Worm (Caenorhabditis elegans): ENCODE measurements around the gene T21D9.2.

ce11 chrX:2051602-2052001 is 45.1 kb downstream of the T21D9.2 start, which contains the start of gene Y102A11A.1:
- TF ChIP-seq ama-1 (optimal IDR thresholded peaks at IDR 0.05) (no peak), dmd-6 (GFP tag; IDR thresholded peaks at IDR 0.05) (peak; percentile 16; the same call in 1 of the 2 replicates), nhr-76 (tag; optimal IDR thresholded peaks at IDR 0.05) (no peak)

Measured in whole organism, L4 larva.